Worm (Caenorhabditis elegans) whole organism, L3 larva: Measurements from ENCODE around the gene C35D10.12.

ENCODE experiments used
- R02D3.7 ChIP-seq: fragments of 150-350 bp; optimal IDR thresholded peaks from 2 replicates; lab custom pipeline; 2014; ENCODE audit warnings: missing biosample characterization, missing genetic modification characterization
- ZK546.5 ChIP-seq: sonication (generic microtip); optimal IDR thresholded peaks from 2 replicates; lab custom pipeline; 2017; ENCODE audit warnings: missing biosample characterization, missing genetic modification characterization
- aly-2 ChIP-seq: fragments of 150-350 bp; optimal IDR thresholded peaks from 2 replicates; lab custom pipeline; 2014; ENCODE audit warnings: missing biosample characterization, missing genetic modification characterization
- ama-1 ChIP-seq: fragments of 150-350 bp; optimal IDR thresholded peaks from 2 replicates; lab custom pipeline; 2018
- ceh-16 ChIP-seq: sonication (generic microtip); optimal IDR thresholded peaks from 2 replicates; lab custom pipeline; 2017; ENCODE audit warnings: missing biosample characterization, missing genetic modification characterization
- ceh-28 ChIP-seq: fragments of 150-350 bp; optimal IDR thresholded peaks from 2 replicates; lab custom pipeline; 2014; ENCODE audit warnings: missing biosample characterization, missing genetic modification reagents, missing genetic modification characterization
- ceh-82 ChIP-seq: fragments of 150-350 bp; optimal IDR thresholded peaks from 2 replicates; lab custom pipeline; 2014; ENCODE audit warnings: missing biosample characterization, missing genetic modification characterization
- ceh-9 ChIP-seq: sonication (generic microtip); optimal IDR thresholded peaks from 2 replicates; lab custom pipeline; 2018; ENCODE audit warnings: missing biosample characterization, missing genetic modification characterization
- daf-12 ChIP-seq: fragments of 150-350 bp; optimal IDR thresholded peaks from 2 replicates; lab custom pipeline; 2014; ENCODE audit warnings: missing biosample characterization, missing genetic modification reagents, missing genetic modification characterization
- egl-27 ChIP-seq: sonication (generic microtip); optimal IDR thresholded peaks from 4 replicates; lab custom pipeline; 2017; ENCODE audit warnings: missing biosample characterization, missing genetic modification reagents, missing genetic modification characterization
- egl-5 ChIP-seq: fragments of 150-350 bp; optimal IDR thresholded peaks from 2 replicates; lab custom pipeline; 2017; ENCODE audit warnings: missing biosample characterization, missing genetic modification reagents, missing genetic modification characterization, inconsistent platforms
- elt-1 ChIP-seq: fragments of 150-350 bp; optimal IDR thresholded peaks from 2 replicates; lab custom pipeline; 2014; ENCODE audit warnings: missing biosample characterization, missing genetic modification characterization
- elt-2 ChIP-seq: sonication (generic microtip); optimal IDR thresholded peaks from 2 replicates; lab custom pipeline; 2016; ENCODE audit warnings: missing genetic modification reagents, mild to moderate bottlenecking, missing genetic modification characterization, missing compliant biosample characterization
- eor-1 ChIP-seq, 2 experiments: fragments of 150-350 bp; optimal IDR thresholded peaks; 2 replicates each; lab custom pipeline; 2014 to 2018; ENCODE audit warnings: missing biosample characterization in 2 of 2, missing genetic modification characterization in 2 of 2
- fkh-10 ChIP-seq: sonication (generic microtip); optimal IDR thresholded peaks from 2 replicates; lab custom pipeline; 2017; ENCODE audit warnings: missing biosample characterization, missing genetic modification reagents, missing genetic modification characterization
- fkh-2 ChIP-seq: fragments of 150-350 bp; optimal IDR thresholded peaks from 2 replicates; lab custom pipeline; 2014; ENCODE audit warnings: missing biosample characterization, missing genetic modification reagents, missing genetic modification characterization
- fos-1 ChIP-seq: fragments of 150-350 bp; optimal IDR thresholded peaks from 2 replicates; lab custom pipeline; 2014; ENCODE audit warnings: missing biosample characterization, missing genetic modification characterization
- jun-1 ChIP-seq: fragments of 150-350 bp; optimal IDR thresholded peaks from 2 replicates; lab custom pipeline; 2014; ENCODE audit warnings: missing biosample characterization, missing genetic modification reagents, missing genetic modification characterization
- lin-39 ChIP-seq: fragments of 150-350 bp; optimal IDR thresholded peaks from 2 replicates; lab custom pipeline; 2018; ENCODE audit warnings: missing biosample characterization, missing genetic modification reagents, missing genetic modification characterization
- mml-1 ChIP-seq: fragments of 150-350 bp; sonication (generic microtip); optimal IDR thresholded peaks from 3 replicates; lab custom pipeline; 2014; ENCODE audit warnings: missing biosample characterization, missing genetic modification characterization
- nfya-1 ChIP-seq: sonication (generic microtip); optimal IDR thresholded peaks from 2 replicates; lab custom pipeline; 2017; ENCODE audit warnings: missing genetic modification characterization, mild to moderate bottlenecking, missing compliant biosample characterization, antibody characterized with exemption, moderate library complexity; ENCODE audit not compliant: insufficient read depth
- nhr-11 ChIP-seq: fragments of 150-350 bp; optimal IDR thresholded peaks from 2 replicates; lab custom pipeline; 2014; ENCODE audit warnings: missing biosample characterization, missing genetic modification characterization
- nhr-12 ChIP-seq: fragments of 150-350 bp; optimal IDR thresholded peaks from 2 replicates; lab custom pipeline; 2014; ENCODE audit warnings: missing biosample characterization, missing genetic modification characterization
- nhr-23 ChIP-seq: fragments of 150-350 bp; optimal IDR thresholded peaks from 2 replicates; lab custom pipeline; 2014; ENCODE audit warnings: missing biosample characterization, missing genetic modification reagents, missing genetic modification characterization
- nhr-237 ChIP-seq: fragments of 150-350 bp; optimal IDR thresholded peaks from 2 replicates; lab custom pipeline; 2014; ENCODE audit warnings: missing biosample characterization, missing genetic modification characterization
- nhr-25 ChIP-seq: sonication (generic microtip); optimal IDR thresholded peaks from 2 replicates; lab custom pipeline; 2017; ENCODE audit warnings: missing biosample characterization, missing genetic modification characterization
- nhr-43 ChIP-seq: sonication (generic microtip); optimal IDR thresholded peaks from 2 replicates; lab custom pipeline; 2016; ENCODE audit warnings: mild to moderate bottlenecking, missing genetic modification characterization, missing compliant biosample characterization; ENCODE audit not compliant: poor library complexity, severe bottlenecking
- nhr-76 ChIP-seq: fragments of 150-350 bp; sonication (generic microtip); optimal IDR thresholded peaks from 5 replicates; lab custom pipeline; 2014; ENCODE audit warnings: missing biosample characterization, missing genetic modification characterization
- nhr-77 ChIP-seq: fragments of 150-350 bp; optimal IDR thresholded peaks from 2 replicates; lab custom pipeline; 2014; ENCODE audit warnings: missing biosample characterization, missing genetic modification characterization
- pha-4 ChIP-seq: fragments of 150-350 bp; optimal IDR thresholded peaks from 2 replicates; lab custom pipeline; 2014; ENCODE audit warnings: missing biosample characterization, missing genetic modification reagents, missing genetic modification characterization
- pqm-1 ChIP-seq: fragments of 150-350 bp; optimal IDR thresholded peaks from 2 replicates; lab custom pipeline; 2017; ENCODE audit warnings: missing biosample characterization, missing genetic modification characterization, inconsistent platforms
- sea-2 ChIP-seq: fragments of 150-350 bp; sonication (generic microtip); optimal IDR thresholded peaks from 4 replicates; lab custom pipeline; 2014; ENCODE audit warnings: missing biosample characterization, missing genetic modification reagents, missing genetic modification characterization
- skn-1 ChIP-seq: fragments of 150-350 bp; optimal IDR thresholded peaks from 2 replicates; lab custom pipeline; 2014; ENCODE audit warnings: missing biosample characterization, missing genetic modification characterization
- snpc-4 ChIP-seq: fragments of 150-350 bp; optimal IDR thresholded peaks from 2 replicates; lab custom pipeline; 2014; ENCODE audit warnings: missing biosample characterization, missing genetic modification characterization
- tbx-2 ChIP-seq: sonication (generic microtip); optimal IDR thresholded peaks from 2 replicates; lab custom pipeline; 2016; ENCODE audit warnings: mild to moderate bottlenecking, missing genetic modification characterization, missing compliant biosample characterization
- unc-39 ChIP-seq: sonication (generic microtip); optimal IDR thresholded peaks from 4 replicates; lab custom pipeline; 2017; ENCODE audit warnings: missing biosample characterization, missing genetic modification characterization
- zag-1 ChIP-seq: fragments of 150-350 bp; optimal IDR thresholded peaks from 2 replicates; lab custom pipeline; 2014; ENCODE audit warnings: missing biosample characterization, missing genetic modification characterization

The C35D10.12 gene

ce11 chrIII:4899035-4899578 is 24.5 kb upstream of the C35D10.12 start, which contains the start of gene nhl-2:
Gene nhl-2 (minus strand): TSS chrIII:4899085.
- TF ChIP-seq nhr-43 (no peak), nhr-11 (tag; lab: Kevin White, UChicago) (no peak), ama-1 (no peak), eor-1 (tag; optimal IDR thresholded peaks at IDR 0.05; lab: Kevin White, UChicago) (no peak), fos-1 (tag; lab: Kevin White, UChicago) (no peak), R02D3.7 (tag; lab: Kevin White, UChicago) (no peak), fkh-2 (tag; lab: Kevin White, UChicago) (no peak)

ce11 chrIII:4895313-4895712 is 20.7 kb upstream of the C35D10.12 start:
- no peak for TF ChIP-seq ceh-82
- TF ChIP-seq nhr-237 (tag; lab: Kevin White, UChicago): no peak
- TF ChIP-seq egl-5 (tag; lab: Kevin White, UChicago): no peak
- TF ChIP-seq nhr-25 (tag; lab: Kevin White, UChicago): no peak
- no peak for TF ChIP-seq ceh-28
- TF ChIP-seq mml-1 (tag; lab: Kevin White, UChicago): no peak

ce11 chrIII:4893540-4893939 is 19.0 kb upstream of the C35D10.12 start, which contains the start of gene F26F4.6:
Gene F26F4.6 (minus strand): TSS chrIII:4893640.
- TF ChIP-seq ceh-9 (tag; lab: Kevin White, UChicago): no peak
- TF ChIP-seq elt-1: no peak
- no peak for TF ChIP-seq skn-1
- TF ChIP-seq nhr-11 (tag; lab: Kevin White, UChicago): no peak
- no peak for TF ChIP-seq ceh-82
- TF ChIP-seq tbx-2 (tag; lab: Kevin White, UChicago): no peak
- no peak for TF ChIP-seq pqm-1
- TF ChIP-seq ZK546.5: no peak
- TF ChIP-seq fkh-10 (GFP tag; lab: Kevin White, UChicago): no peak
- TF ChIP-seq daf-12: no peak
- no peak for TF ChIP-seq nhr-23 (tag; lab: Kevin White, UChicago)
- no peak for TF ChIP-seq ama-1
- no peak for TF ChIP-seq nhr-237 (tag; lab: Kevin White, UChicago)
- no peak for TF ChIP-seq elt-2
- no peak for TF ChIP-seq nhr-76

- TF ChIP-seq ceh-16 (tag; lab: Kevin White, UChicago): no peak
- TF ChIP-seq pha-4 (tag; lab: Kevin White, UChicago): peak; percentile 29
- no peak for TF ChIP-seq jun-1 (tag; lab: Kevin White, UChicago)
- no peak for TF ChIP-seq ceh-9 (tag; lab: Kevin White, UChicago)
Measured at ce11 chrIII:4890997-4891396, 16.4 kb upstream of the C35D10.12 start, which contains the start of gene F26F4.5. Gene F26F4.5 (minus strand): TSS chrIII:4891252.

ce11 chrIII:4887291-4887690 is 12.7 kb upstream of the C35D10.12 start, which contains the start of gene clec-6:
Gene clec-6 (minus strand): TSS chrIII:4887444.
- TF ChIP-seq elt-2: peak; percentile 60
- peak; percentile 23 for TF ChIP-seq pqm-1
- no peak for TF ChIP-seq eor-1 (tag; optimal IDR thresholded peaks at IDR 0.05; lab: Kevin White, UChicago)
- TF ChIP-seq pha-4 (tag; lab: Kevin White, UChicago): peak; percentile 33

ce11 chrIII:4883429-4883828 is 8.9 kb upstream of the C35D10.12 start, which contains the start of gene clec-5:
Gene clec-5 (minus strand): TSS chrIII:4883606.
- TF ChIP-seq ceh-82 (no peak), nhr-237 (tag; lab: Kevin White, UChicago) (no peak), sea-2 (no peak), snpc-4 (no peak), ceh-9 (tag; lab: Kevin White, UChicago) (no peak), ama-1 (no peak), ceh-28 (no peak), zag-1 (tag; lab: Kevin White, UChicago) (no peak), mml-1 (tag; lab: Kevin White, UChicago) (no peak), ZK546.5 (no peak), pha-4 (tag; lab: Kevin White, UChicago) (peak; percentile 48), tbx-2 (tag; lab: Kevin White, UChicago) (no peak), unc-39 (no peak), nhr-12 (tag; lab: Kevin White, UChicago) (no peak), fkh-2 (tag; lab: Kevin White, UChicago) (no peak), egl-5 (tag; lab: Kevin White, UChicago) (no peak), aly-2 (tag; lab: Kevin White, UChicago) (no peak), pqm-1 (peak; percentile 54), nhr-76 (no peak), nhr-11 (tag; lab: Kevin White, UChicago) (no peak), nfya-1 (tag; lab: Kevin White, UChicago) (no peak), egl-27 (tag; lab: Kevin White, UChicago) (no peak), elt-2 (peak; percentile 68), nhr-77 (tag; lab: Kevin White, UChicago) (no peak), lin-39 (tag; lab: Kevin White, UChicago) (no peak), jun-1 (tag; lab: Kevin White, UChicago) (peak; percentile 17), ceh-16 (tag; lab: Kevin White, UChicago) (no peak)
